Worm (Caenorhabditis elegans) whole organism, L1 larva: Measurements from ENCODE around the gene srpa-72.
A peak's percentile ranks its signal among the peaks of the same experiment; 100 is the strongest.

Experiments
- C16A3.4 ChIP-seq: fragments of 150-350 bp; optimal IDR thresholded peaks from 2 replicates; lab custom pipeline; 2014; ENCODE audit warnings: missing biosample characterization, missing genetic modification characterization
- C34B4.2 ChIP-seq: sonication (generic microtip); optimal IDR thresholded peaks from 2 replicates; lab custom pipeline; 2017; ENCODE audit warnings: mild to moderate bottlenecking, missing genetic modification characterization, missing compliant biosample characterization
- aly-2 ChIP-seq: fragments of 150-350 bp; optimal IDR thresholded peaks from 2 replicates; lab custom pipeline; 2014; ENCODE audit warnings: missing biosample characterization, missing genetic modification characterization
- blmp-1 ChIP-seq: fragments of 150-350 bp; optimal IDR thresholded peaks from 2 replicates; lab custom pipeline; 2014; ENCODE audit warnings: missing biosample characterization, missing genetic modification characterization
- ceh-82 ChIP-seq, 3 experiments: fragments of 150-350 bp in 1 of 3; sonication (generic microtip) in 2 of 3; optimal IDR thresholded peaks; 2 replicates each; lab custom pipeline; 2014 to 2017; ENCODE audit warnings: missing biosample characterization in 3 of 3, missing genetic modification characterization in 3 of 3
- ceh-88 ChIP-seq: fragments of 200-800 bp; sonication (Bioruptor generic); IDR thresholded peaks from 2 replicates; pipeline ENCODE4 v1.3.6; 2022; ENCODE audit warnings: missing genetic modification characterization, missing compliant biosample characterization
- ceh-90 ChIP-seq: sonication (generic microtip); optimal IDR thresholded peaks from 2 replicates; lab custom pipeline; 2016; ENCODE audit warnings: missing genetic modification characterization, missing compliant biosample characterization
- ces-1 ChIP-seq: fragments of 150-350 bp; optimal IDR thresholded peaks from 2 replicates; lab custom pipeline; 2014; ENCODE audit warnings: missing biosample characterization, missing genetic modification reagents, missing genetic modification characterization
- efl-3 ChIP-seq: fragments of 200-800 bp; sonication (Bioruptor generic); optimal IDR thresholded peaks from 2 replicates; lab custom pipeline; 2018; ENCODE audit warnings: mild to moderate bottlenecking, missing genetic modification characterization, missing compliant biosample characterization
- egl-27 ChIP-seq, 2 experiments: fragments of 150-350 bp in 1 of 2; sonication (generic microtip); optimal IDR thresholded peaks; 3 replicates each; lab custom pipeline; 2017 to 2018; ENCODE audit warnings: missing biosample characterization in 2 of 2, missing genetic modification characterization in 2 of 2, missing genetic modification reagents in 2 of 2
- elt-2 ChIP-seq: sonication (generic microtip); optimal IDR thresholded peaks from 2 replicates; lab custom pipeline; 2016; ENCODE audit warnings: missing genetic modification characterization, mild to moderate bottlenecking, inconsistent platforms, missing compliant biosample characterization, missing genetic modification reagents
- fkh-4 ChIP-seq: sonication (generic microtip); optimal IDR thresholded peaks from 2 replicates; lab custom pipeline; 2016; ENCODE audit warnings: missing compliant biosample characterization, missing genetic modification characterization, borderline replicate concordance
- fkh-8 ChIP-seq: sonication (generic microtip); optimal IDR thresholded peaks from 2 replicates; lab custom pipeline; 2016; ENCODE audit warnings: mild to moderate bottlenecking, missing genetic modification characterization, missing compliant biosample characterization
- fos-1 ChIP-seq: fragments of 150-350 bp; optimal IDR thresholded peaks from 2 replicates; lab custom pipeline; 2014; ENCODE audit warnings: missing biosample characterization, missing genetic modification characterization
- lin-15B ChIP-seq: fragments of 150-350 bp; sonication (generic microtip); optimal IDR thresholded peaks from 3 replicates; lab custom pipeline; 2014; ENCODE audit warnings: missing biosample characterization, missing genetic modification characterization
- lin-39 ChIP-seq: fragments of 150-350 bp; optimal IDR thresholded peaks from 2 replicates; lab custom pipeline; 2014; ENCODE audit warnings: missing biosample characterization, missing genetic modification reagents, missing genetic modification characterization
- mab-9 ChIP-seq: fragments of 200-800 bp; sonication (Bioruptor generic); IDR thresholded peaks from 2 replicates; pipeline ENCODE4 v1.3.6; 2022; ENCODE audit warnings: missing genetic modification reagents, missing genetic modification characterization, missing compliant biosample characterization
- mef-2 ChIP-seq: fragments of 150-350 bp; optimal IDR thresholded peaks from 2 replicates; lab custom pipeline; 2014; ENCODE audit warnings: missing biosample characterization, missing genetic modification characterization
- nhr-11 ChIP-seq: fragments of 150-350 bp; optimal IDR thresholded peaks from 2 replicates; lab custom pipeline; 2014; ENCODE audit warnings: missing biosample characterization, missing genetic modification characterization
- nhr-12 ChIP-seq: sonication (generic microtip); optimal IDR thresholded peaks from 2 replicates; lab custom pipeline; 2017; ENCODE audit warnings: missing biosample characterization, missing genetic modification characterization
- nhr-19 ChIP-seq: fragments of 200-800 bp; sonication (Bioruptor generic); conservative IDR thresholded peaks from 2 replicates; pipeline ENCODE4 v1.3.6; 2022; ENCODE audit warnings: missing genetic modification characterization, missing compliant biosample characterization
- nhr-20 ChIP-seq: sonication (generic microtip); optimal IDR thresholded peaks from 2 replicates; lab custom pipeline; 2016; ENCODE audit warnings: mild to moderate bottlenecking, missing genetic modification characterization, missing compliant biosample characterization
- nhr-47 ChIP-seq: sonication (generic microtip); optimal IDR thresholded peaks from 2 replicates; lab custom pipeline; 2016; ENCODE audit warnings: mild to moderate bottlenecking, missing genetic modification characterization, moderate library complexity, missing compliant biosample characterization
- nhr-71 ChIP-seq: sonication (generic microtip); optimal IDR thresholded peaks from 2 replicates; lab custom pipeline; 2016; ENCODE audit warnings: mild to moderate bottlenecking, missing genetic modification characterization, moderate library complexity, missing compliant biosample characterization
- nhr-77 ChIP-seq: fragments of 150-350 bp; optimal IDR thresholded peaks from 2 replicates; lab custom pipeline; 2014; ENCODE audit warnings: missing biosample characterization, missing genetic modification characterization
- nhr-84 ChIP-seq: sonication (generic microtip); optimal IDR thresholded peaks from 2 replicates; lab custom pipeline; 2017; ENCODE audit warnings: missing biosample characterization, missing genetic modification characterization
- nhr-85 ChIP-seq: sonication (generic microtip); peaks from one replicate; lab custom pipeline; 2016; ENCODE audit warnings: missing genetic modification characterization, inconsistent platforms, missing compliant biosample characterization
- nhr-90 ChIP-seq: sonication (generic microtip); optimal IDR thresholded peaks from 2 replicates; lab custom pipeline; 2016; ENCODE audit warnings: mild to moderate bottlenecking, missing genetic modification characterization, missing compliant biosample characterization; ENCODE audit not compliant: poor library complexity
- pax-3 ChIP-seq: fragments of 200-800 bp; sonication (Bioruptor generic); optimal IDR thresholded peaks from 2 replicates; lab custom pipeline; 2018; ENCODE audit warnings: mild to moderate bottlenecking, missing genetic modification characterization, moderate library complexity, missing compliant biosample characterization
- pqm-1 ChIP-seq: sonication (generic microtip); optimal IDR thresholded peaks from 3 replicates; lab custom pipeline; 2017; ENCODE audit warnings: missing biosample characterization, missing genetic modification characterization
- rnt-1 ChIP-seq: sonication (generic microtip); optimal IDR thresholded peaks from 2 replicates; lab custom pipeline; 2016; ENCODE audit warnings: mild to moderate bottlenecking, missing genetic modification characterization, moderate library complexity, missing compliant biosample characterization
- snpc-4 ChIP-seq: fragments of 150-350 bp; optimal IDR thresholded peaks from 2 replicates; lab custom pipeline; 2014; ENCODE audit warnings: missing biosample characterization, missing genetic modification characterization
- sup-37 ChIP-seq: fragments of 200-800 bp; sonication (Bioruptor generic); optimal IDR thresholded peaks from 2 replicates; lab custom pipeline; 2018; ENCODE audit warnings: mild to moderate bottlenecking, missing genetic modification characterization, missing compliant biosample characterization
- swsn-7 ChIP-seq: sonication (generic microtip); optimal IDR thresholded peaks from 2 replicates; lab custom pipeline; 2016; ENCODE audit warnings: missing genetic modification characterization, missing compliant biosample characterization
- unc-86 ChIP-seq: sonication (generic microtip); optimal IDR thresholded peaks from 2 replicates; lab custom pipeline; 2016; ENCODE audit warnings: missing genetic modification characterization, missing compliant biosample characterization
- zag-1 ChIP-seq: fragments of 150-350 bp; optimal IDR thresholded peaks from 2 replicates; lab custom pipeline; 2014; ENCODE audit warnings: missing biosample characterization, missing genetic modification characterization
- ztf-4 ChIP-seq: fragments of 150-350 bp; optimal IDR thresholded peaks from 2 replicates; lab custom pipeline; 2014; ENCODE audit warnings: missing biosample characterization, missing genetic modification characterization

The srpa-72 gene

DNA sequence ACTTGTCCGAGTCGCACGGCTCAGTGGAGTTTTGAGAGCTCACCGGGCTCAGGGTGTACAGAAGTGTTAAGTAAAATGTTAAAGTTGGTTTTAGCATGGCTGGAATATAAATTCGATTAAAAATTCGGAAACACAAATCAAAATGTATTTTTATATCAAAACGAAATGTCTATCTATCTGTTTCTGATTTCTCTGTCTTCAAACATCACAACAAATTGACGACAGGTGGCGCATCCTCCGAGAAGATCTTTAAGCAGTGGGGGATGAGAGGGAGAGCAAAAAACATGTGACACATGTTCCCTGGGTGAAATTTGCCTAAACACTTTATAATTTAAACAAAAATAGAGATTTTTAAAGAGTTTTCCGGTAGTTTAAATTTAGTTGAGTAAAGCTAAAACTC, 18.3 kb upstream of the srpa-72 start, which contains the start of gene F08D12.7:
Gene F08D12.7, minus strand, starts transcription at position 101 of the 400 bp plus-strand sequence.
- peak; percentile 8 for TF ChIP-seq rnt-1 (tag; lab: Kevin White, UChicago)
- no peak for TF ChIP-seq fkh-4
- no peak for TF ChIP-seq ceh-82 (tag; optimal IDR thresholded peaks at IDR 0.05; lab: Kevin White, UChicago)
- no peak for TF ChIP-seq snpc-4 (tag; lab: Kevin White, UChicago)
- no peak for TF ChIP-seq mab-9 (GFP tag; lab: Robert Waterston, UW)
- TF ChIP-seq pqm-1 (tag; lab: Kevin White, UChicago) = no peak

DNA sequence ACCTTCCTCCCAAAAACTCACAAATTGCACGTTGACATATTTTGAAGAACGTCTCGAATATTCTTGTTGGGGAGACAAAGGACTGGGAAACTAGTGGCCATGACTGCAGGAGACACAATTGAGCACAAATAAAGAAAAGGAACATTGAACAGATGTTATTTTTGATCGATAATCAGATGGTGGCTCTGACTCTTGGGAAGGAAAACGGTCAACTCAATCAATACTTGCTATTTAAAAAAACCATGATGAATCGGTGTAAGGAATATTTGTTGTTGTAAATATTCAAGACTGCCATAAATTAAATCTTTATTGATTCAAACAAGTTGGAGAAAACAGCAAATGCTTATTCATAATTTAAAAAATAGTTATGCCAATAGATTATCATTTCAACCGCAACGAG, 16.5 kb upstream of the srpa-72 start, which contains the start of gene fbxb-105:
Gene fbxb-105, minus strand, starts transcription at position 101 of the 400 bp plus-strand sequence.
- TF ChIP-seq C34B4.2 = no peak
- no peak for TF ChIP-seq nhr-84 (tag; lab: Kevin White, UChicago)
- no peak for TF ChIP-seq nhr-85 (tag; lab: Kevin White, UChicago)
- no peak for TF ChIP-seq nhr-11 (tag; lab: Kevin White, UChicago)

DNA sequence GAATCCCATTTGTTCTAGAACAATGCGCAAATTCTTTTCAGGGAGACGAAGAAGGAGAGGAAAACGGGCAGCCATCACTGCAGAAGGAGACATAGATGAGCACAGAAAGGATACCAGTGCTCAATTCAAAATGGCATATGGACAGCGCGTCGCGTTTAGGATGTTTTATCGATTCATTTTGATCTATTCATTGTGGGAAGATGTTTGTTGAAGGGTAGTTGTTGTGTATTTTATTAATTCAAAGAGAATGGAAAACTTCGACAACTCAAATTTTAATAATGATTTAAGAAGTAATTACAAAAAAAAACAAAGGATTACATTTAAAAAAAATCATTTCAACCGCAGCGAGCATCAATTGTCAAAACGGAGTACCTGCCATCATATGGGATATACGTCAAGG, 15.1 kb upstream of the srpa-72 start, which contains the start of gene sdz-10:
Gene sdz-10, minus strand, starts transcription at position 101 of the 400 bp plus-strand sequence.
- TF ChIP-seq nhr-71 (tag; lab: Kevin White, UChicago) = no peak
- TF ChIP-seq blmp-1 (tag; lab: Kevin White, UChicago) = no peak
- no peak for TF ChIP-seq zag-1 (tag; lab: Kevin White, UChicago)
- TF ChIP-seq ztf-4 (tag; lab: Kevin White, UChicago) = no peak
- TF ChIP-seq sup-37 (GFP tag; lab: Kevin White, UChicago) = no peak
- TF ChIP-seq swsn-7 = no peak

DNA sequence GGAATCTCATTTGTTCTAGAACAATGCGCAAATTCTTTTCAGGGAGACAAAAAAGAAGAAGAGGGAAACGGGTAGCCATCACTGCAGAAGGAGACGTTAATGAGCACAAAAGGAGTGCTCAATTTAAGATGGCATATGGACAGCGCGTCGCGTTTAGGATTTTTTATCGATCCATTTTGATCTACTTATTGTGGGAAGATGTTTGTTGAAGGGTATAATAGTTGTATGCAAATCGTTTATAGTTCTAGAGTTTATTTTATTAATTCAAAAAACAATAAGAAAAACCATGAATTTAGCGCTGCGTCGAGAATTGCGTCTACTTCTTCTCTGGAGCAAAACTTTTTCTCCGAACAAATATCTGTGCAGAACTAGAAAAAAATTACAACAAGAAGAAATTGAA, 13.7 kb upstream of the srpa-72 start, which contains the start of gene sdz-9:
Gene sdz-9, minus strand, starts transcription at position 101 of the 400 bp plus-strand sequence.
- TF ChIP-seq pax-3 (tag; lab: Kevin White, UChicago) (no peak), nhr-19 (no peak), unc-86 (tag; lab: Kevin White, UChicago) (no peak), ceh-88 (GFP tag; lab: Robert Waterston, UW) (no peak), fkh-8 (tag; lab: Kevin White, UChicago) (no peak), nhr-12 (tag; lab: Kevin White, UChicago) (no peak)

DNA sequence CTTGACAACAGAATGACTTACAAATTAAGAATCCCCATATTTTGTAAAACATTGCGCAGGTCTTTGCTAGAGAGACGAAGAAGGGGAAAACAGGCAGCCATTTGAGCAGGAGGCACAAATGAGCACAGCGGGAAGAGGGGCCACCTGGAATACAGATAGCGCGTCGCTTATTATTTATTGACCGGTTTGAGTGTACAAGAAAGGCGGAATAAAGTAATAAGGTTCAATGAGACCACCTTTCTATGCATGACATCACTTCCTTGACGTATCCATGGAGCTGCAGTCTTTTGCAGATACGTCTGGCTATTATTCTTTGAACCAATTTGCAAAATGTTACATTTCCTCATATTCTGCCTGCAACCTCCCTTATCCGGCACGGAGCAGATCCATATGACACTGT, 12.4 kb upstream of the srpa-72 start, which contains the start of gene fbxb-111:
Gene fbxb-111, minus strand, starts transcription at position 101 of the 400 bp plus-strand sequence.
- no peak for TF ChIP-seq aly-2 (tag; lab: Kevin White, UChicago)
- no peak for TF ChIP-seq ceh-90 (tag; lab: Kevin White, UChicago)
- no peak for TF ChIP-seq efl-3 (GFP tag; lab: Kevin White, UChicago)
- no peak for TF ChIP-seq ces-1 (GFP tag; lab: Kevin White, UChicago)
- no peak for TF ChIP-seq nhr-20 (tag; lab: Kevin White, UChicago)
- TF ChIP-seq mef-2 (tag; lab: Kevin White, UChicago) = no peak
- no peak for TF ChIP-seq egl-27 (tag; optimal IDR thresholded peaks at IDR 0.05; lab: Kevin White, UChicago)
- TF ChIP-seq nhr-84 (tag; lab: Kevin White, UChicago) = no peak

DNA sequence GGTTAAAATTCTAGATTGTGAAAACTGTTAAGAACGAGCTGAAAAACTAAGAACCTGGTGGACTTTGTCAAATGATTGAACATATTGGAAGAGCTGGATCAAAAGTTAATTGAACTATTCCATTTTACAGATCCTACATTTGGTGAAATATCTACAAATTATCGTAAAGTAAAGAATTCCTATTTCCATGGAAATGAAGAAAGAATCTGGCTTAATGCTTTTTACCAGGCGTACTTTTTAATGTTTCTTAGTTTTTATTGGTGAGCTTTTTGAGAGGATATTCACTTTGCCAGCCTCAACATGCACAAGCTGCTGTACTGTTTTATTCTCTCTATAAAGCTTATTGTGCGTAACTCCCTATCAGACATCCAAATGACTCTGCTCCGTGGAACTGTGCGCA, 9.4 kb upstream of the srpa-72 start, which contains the start of gene F08D12.4:
Gene F08D12.4, plus strand, starts transcription at position 301 of the 400 bp plus-strand sequence.
- TF ChIP-seq nhr-77 (tag; lab: Kevin White, UChicago) (no peak), ceh-90 (tag; lab: Kevin White, UChicago) (no peak), egl-27 (tag; optimal IDR thresholded peaks at IDR 0.05; lab: Kevin White, UChicago) (no peak), C16A3.4 (tag; lab: Kevin White, UChicago) (no peak), nhr-90 (tag; lab: Kevin White, UChicago) (no peak), nhr-12 (tag; lab: Kevin White, UChicago) (no peak), lin-15B (tag; lab: Kevin White, UChicago) (no peak), zag-1 (tag; lab: Kevin White, UChicago) (no peak), nhr-47 (no peak), C34B4.2 (no peak), elt-2 (no peak), fos-1 (tag; lab: Kevin White, UChicago) (no peak), mef-2 (tag; lab: Kevin White, UChicago) (no peak), lin-39 (no peak)
- TF ChIP-seq, all 84 proteins: peak for 0
